Worm (Caenorhabditis elegans): ENCODE results near the gene twk-25.

DNA sequence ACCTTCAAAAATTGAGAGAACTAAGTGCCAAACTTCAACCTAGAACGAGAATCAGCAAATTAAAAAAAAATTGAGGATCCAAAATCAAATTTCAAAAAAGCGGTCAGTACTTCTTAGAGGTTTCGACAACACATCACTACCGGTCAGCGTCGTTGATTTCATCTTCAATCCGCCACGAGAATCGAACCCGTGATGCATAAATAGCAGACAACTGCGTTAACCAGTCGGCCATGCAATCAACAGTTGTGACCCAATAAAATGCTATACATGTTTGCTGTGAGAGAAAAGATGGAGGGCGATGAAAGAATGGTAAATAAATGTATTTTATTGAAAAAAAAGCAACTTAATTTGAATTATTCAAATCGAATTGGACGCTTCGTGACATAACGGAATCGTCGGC lies 45.2 kb downstream of the twk-25 start:
- TF ChIP-seq let-526 (GFP tag; IDR thresholded peaks at IDR 0.05) (no peak), lin-54 (GFP tag; optimal IDR thresholded peaks at IDR 0.05) (peak; percentile 70), rec-8 (tag; optimal IDR thresholded peaks at IDR 0.05) (peak; percentile 84 to 89), unc-62 (GFP tag; optimal IDR thresholded peaks at IDR 0.05) (no peak), F57C9.4 (tag; optimal IDR thresholded peaks at IDR 0.05) (no peak), attf-6 (GFP tag; IDR thresholded peaks at IDR 0.05) (no peak), dpl-1 (GFP tag; optimal IDR thresholded peaks at IDR 0.05) (peak; percentile 21), aptf-3 (GFP tag; IDR thresholded peaks at IDR 0.05) (0 out of 2 replicates have a peak, but pooled peaks have one; percentile 59), mxl-1 (tag; optimal IDR thresholded peaks at IDR 0.05) (peak; percentile 6), hsf-1 (GFP tag; IDR thresholded peaks at IDR 0.05) (no peak), pha-4 (tag; optimal IDR thresholded peaks at IDR 0.05) (no peak), nfya-1 (tag; optimal IDR thresholded peaks at IDR 0.05; ENCODE audit: borderline replicate concordance, insufficient read depth) (no peak), ccch-3 (GFP tag; optimal IDR thresholded peaks at IDR 0.05) (no peak), rpc-1 (optimal IDR thresholded peaks at IDR 0.05) (peak; percentile 98), rpc-1 (tag; optimal IDR thresholded peaks at IDR 0.05) (peak; percentile 95)

Measured in whole organism, young adult.